Fruit fly (Drosophila melanogaster): ENCODE measurements around the gene Uba4.

Gene Uba4

DNA sequence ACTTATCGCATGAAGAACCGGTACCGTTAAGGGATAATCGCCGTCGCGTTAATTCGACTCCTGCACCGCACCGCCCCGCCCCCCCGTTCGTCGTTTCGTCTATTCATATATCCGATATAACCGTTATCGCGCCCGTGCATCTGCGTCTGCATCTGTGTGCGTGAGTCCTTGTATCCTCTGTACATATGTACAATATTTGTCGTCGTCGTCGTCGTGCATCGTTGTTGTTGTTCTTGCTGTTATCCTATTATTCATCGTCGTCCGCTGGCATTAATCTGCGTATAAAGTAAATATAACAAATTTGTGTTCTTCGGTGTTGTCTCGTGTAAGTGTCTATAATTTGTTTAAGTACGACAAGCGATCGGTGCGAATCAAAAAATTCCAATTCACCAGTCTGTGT is 27.4 kb downstream of the Uba4 start:
- TF ChIP-seq h (optimal IDR thresholded peaks at IDR 0.05) (no peak), insv (optimal IDR thresholded peaks at IDR 0.05) (no peak), Myc (optimal IDR thresholded peaks at IDR 0.05) (no peak), Sin3A (optimal IDR thresholded peaks at IDR 0.05) (no peak), psq (optimal IDR thresholded peaks at IDR 0.05) (no peak), ttk (optimal IDR thresholded peaks at IDR 0.05) (no peak)

DNA sequence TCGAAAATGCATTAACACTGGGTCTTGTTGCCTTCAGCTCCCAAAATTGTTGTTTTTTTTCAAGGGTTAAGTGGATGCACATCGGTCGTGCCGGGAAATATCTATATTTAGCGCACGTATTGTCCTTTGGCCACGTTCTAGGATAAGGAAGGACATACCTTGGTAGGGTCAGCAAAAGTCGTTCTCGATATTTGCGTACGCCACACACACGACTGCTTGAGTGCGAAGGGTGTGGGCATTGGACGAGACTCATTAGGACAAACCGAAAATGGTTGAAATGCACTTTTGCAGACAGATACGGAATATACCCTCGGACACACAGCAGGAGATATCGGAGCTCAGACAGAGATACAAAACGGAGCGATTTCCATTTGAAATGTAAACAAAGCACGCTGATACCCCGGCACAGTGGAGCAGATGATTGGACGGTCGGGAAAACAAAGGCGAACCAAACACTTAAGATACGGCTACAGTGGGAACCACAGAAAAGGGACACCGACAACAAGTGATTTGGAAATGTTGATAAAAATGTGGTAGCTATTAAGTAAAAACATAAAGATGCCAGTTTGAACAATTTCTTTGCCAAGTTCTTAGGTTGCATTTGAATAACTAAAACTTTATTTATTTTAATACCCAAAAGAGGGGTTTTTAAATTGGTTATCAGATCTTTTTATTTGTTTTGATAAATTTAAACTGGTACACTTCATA is 28.3 kb downstream of the Uba4 start:
- no peak for TF ChIP-seq insv (optimal IDR thresholded peaks at IDR 0.05)
- no peak for TF ChIP-seq ttk (optimal IDR thresholded peaks at IDR 0.05)
- TF ChIP-seq h (optimal IDR thresholded peaks at IDR 0.05): no peak
- TF ChIP-seq Sin3A (optimal IDR thresholded peaks at IDR 0.05): no peak

DNA sequence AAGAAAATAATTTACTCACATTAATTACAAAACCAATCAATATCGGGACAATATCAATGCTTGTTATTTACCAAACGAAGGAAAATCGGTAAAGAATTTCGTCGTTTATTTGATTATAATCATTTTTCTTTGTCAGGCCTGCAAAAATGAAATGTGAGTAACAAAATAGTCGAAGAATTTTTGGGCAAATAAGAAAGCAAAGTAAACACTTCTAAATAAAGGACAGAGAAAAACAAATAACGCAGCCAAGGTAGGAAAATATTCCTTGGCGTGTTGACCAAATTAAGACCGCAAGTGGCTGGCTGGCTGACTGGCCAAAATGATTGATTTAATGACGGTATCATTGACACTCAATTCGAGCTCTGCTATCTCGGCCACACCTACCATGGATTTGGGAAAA is 30.9 kb downstream of the Uba4 start:
- TF ChIP-seq ttk (optimal IDR thresholded peaks at IDR 0.05): no peak
- no peak for TF ChIP-seq psq (optimal IDR thresholded peaks at IDR 0.05)
- no peak for TF ChIP-seq h (optimal IDR thresholded peaks at IDR 0.05)
- no peak for TF ChIP-seq insv (optimal IDR thresholded peaks at IDR 0.05)
- TF ChIP-seq Myc (optimal IDR thresholded peaks at IDR 0.05): no peak
- no peak for TF ChIP-seq Sin3A (optimal IDR thresholded peaks at IDR 0.05)

DNA sequence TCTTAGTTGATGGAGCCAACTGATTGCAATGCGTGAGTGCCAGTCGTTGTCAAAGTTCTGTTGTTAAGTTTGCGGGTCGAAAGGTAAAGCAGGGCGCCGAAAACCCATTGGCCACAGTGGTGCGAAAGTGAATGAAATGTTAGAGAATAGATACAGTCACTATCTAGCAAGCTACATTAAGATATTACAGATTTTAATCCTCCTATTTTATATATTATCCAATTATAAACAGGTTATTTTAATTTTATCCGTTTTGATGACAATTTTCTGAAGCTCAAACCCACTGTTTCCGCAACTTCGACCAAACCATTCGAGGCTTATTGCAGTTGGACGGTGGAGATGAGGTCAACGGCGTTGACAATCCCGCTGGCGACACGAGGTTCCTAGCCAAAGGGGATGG is 35.3 kb downstream of the Uba4 start:
- TF ChIP-seq psq (optimal IDR thresholded peaks at IDR 0.05) (no peak), Sin3A (optimal IDR thresholded peaks at IDR 0.05) (no peak), h (optimal IDR thresholded peaks at IDR 0.05) (no peak), ttk (optimal IDR thresholded peaks at IDR 0.05) (no peak), Myc (optimal IDR thresholded peaks at IDR 0.05) (no peak), insv (optimal IDR thresholded peaks at IDR 0.05) (no peak)

DNA sequence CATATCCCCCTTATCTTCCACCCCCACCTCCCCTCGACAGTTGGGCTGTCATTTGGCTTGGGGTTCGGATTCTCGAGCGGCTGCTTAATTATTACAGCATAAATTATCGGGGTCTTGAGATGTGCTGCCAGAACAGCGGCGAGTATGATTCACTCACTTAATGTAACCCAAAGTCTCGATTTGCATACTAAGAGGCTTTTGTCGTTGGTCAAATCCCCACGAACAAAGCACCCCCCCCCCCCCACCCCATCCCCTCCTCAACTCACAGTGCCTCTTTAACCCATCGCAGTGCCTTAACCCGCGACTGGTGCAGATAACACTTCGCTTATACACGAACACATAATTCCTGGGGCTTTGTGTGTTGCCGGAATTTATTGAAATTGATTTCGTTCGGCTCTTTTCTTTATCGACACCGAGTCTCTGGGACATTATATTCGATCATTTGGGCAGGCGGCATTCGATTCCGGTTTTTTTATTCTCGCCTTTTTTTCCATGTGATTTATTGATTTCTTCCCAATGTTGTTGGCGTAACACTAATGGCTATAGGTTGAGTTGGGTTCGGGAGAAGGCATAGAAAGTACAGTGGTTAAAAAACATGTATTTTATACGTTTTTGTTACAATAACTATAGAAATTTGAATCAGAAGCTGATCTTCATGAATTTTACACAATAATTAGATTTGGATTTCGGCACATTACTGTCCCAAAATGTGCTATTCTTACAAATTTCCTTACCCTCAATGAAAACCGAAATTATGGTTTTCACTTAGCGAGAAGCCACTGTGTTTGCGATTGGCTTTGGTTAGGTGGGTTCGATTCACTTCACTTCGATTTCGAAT is 36.8 kb downstream of the Uba4 start:
- TF ChIP-seq ttk (optimal IDR thresholded peaks at IDR 0.05) (no peak), Myc (optimal IDR thresholded peaks at IDR 0.05) (no peak), Sin3A (optimal IDR thresholded peaks at IDR 0.05) (no peak), h (optimal IDR thresholded peaks at IDR 0.05) (no peak), insv (optimal IDR thresholded peaks at IDR 0.05) (no peak), psq (optimal IDR thresholded peaks at IDR 0.05) (no peak)

DNA sequence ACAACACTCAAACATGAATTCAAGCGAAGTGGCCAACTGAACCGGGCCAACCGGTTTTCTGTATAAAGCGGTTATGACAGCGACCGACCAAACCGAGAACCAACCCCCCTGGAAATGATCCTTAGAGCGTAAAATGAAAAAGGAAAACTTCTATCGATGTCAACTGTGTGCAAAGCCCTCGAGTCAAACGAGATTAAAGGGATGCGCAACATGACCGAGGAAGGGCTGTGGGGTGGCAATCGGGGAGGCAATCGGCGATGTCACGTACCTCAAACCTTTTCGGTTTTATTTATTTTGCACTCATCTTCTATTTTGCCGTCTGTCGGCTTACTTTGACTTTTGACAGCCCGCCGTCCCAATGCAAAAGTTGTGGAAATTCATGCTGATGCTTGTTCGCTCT is 39.0 kb downstream of the Uba4 start:
- TF ChIP-seq ttk (optimal IDR thresholded peaks at IDR 0.05): no peak
- no peak for TF ChIP-seq insv (optimal IDR thresholded peaks at IDR 0.05)
- TF ChIP-seq h (optimal IDR thresholded peaks at IDR 0.05): no peak
- no peak for TF ChIP-seq Sin3A (optimal IDR thresholded peaks at IDR 0.05)
- no peak for TF ChIP-seq psq (optimal IDR thresholded peaks at IDR 0.05)
- TF ChIP-seq Myc (optimal IDR thresholded peaks at IDR 0.05): no peak

Data from Kc167 (cell line).